Worm (Caenorhabditis elegans): ENCODE results near the gene tag-65.

- TF ChIP-seq ama-1 (optimal IDR thresholded peaks at IDR 0.05) (no peak), aly-1 (tag; optimal IDR thresholded peaks at IDR 0.05) (no peak)
These were observed 46.4 kb upstream of the tag-65 start, which contains the start of gene F35E12.2 for ce11 chrV:13724781-13725180.

Data from whole organism, early embryonic.